Worm (Caenorhabditis elegans) whole organism, early embryonic: ENCODE results near the gene ZK1086.3.

Experiments
- B0310.2 ChIP-seq: sonication (generic microtip); optimal IDR thresholded peaks from 2 replicates; lab custom pipeline; 2016; ENCODE audit warnings: mild to moderate bottlenecking, missing genetic modification characterization, missing compliant biosample characterization
- F13C5.2 ChIP-seq: sonication (generic microtip); optimal IDR thresholded peaks from 2 replicates; lab custom pipeline; 2017; ENCODE audit warnings: mild to moderate bottlenecking, missing genetic modification characterization, inconsistent platforms, missing compliant biosample characterization
- aly-1 ChIP-seq: sonication (generic microtip); optimal IDR thresholded peaks from 2 replicates; lab custom pipeline; 2016; ENCODE audit warnings: missing genetic modification characterization, missing compliant biosample characterization
- ama-1 ChIP-seq: fragments of 150-350 bp; optimal IDR thresholded peaks from 2 replicates; lab custom pipeline; 2014
- ceh-13 ChIP-seq: fragments of 200-800 bp; sonication (Bioruptor generic); optimal IDR thresholded peaks from 2 replicates; lab custom pipeline; 2018; ENCODE audit warnings: mild to moderate bottlenecking, missing genetic modification characterization, missing compliant biosample characterization
- ceh-36 ChIP-seq: sonication (generic microtip); optimal IDR thresholded peaks from 2 replicates; lab custom pipeline; 2016; ENCODE audit warnings: missing genetic modification characterization, inconsistent platforms, missing compliant biosample characterization
- ets-7 ChIP-seq: sonication (generic microtip); optimal IDR thresholded peaks from 2 replicates; lab custom pipeline; 2016; ENCODE audit warnings: missing genotype, missing genetic modification characterization, missing compliant biosample characterization
- flt-1 ChIP-seq: fragments of 200-800 bp; sonication (Bioruptor generic); IDR thresholded peaks from 2 replicates; pipeline ENCODE4 v1.3.6; 2022; ENCODE audit warnings: missing genetic modification characterization, missing compliant biosample characterization
- hmbx-1 ChIP-seq: sonication (generic microtip); optimal IDR thresholded peaks from 2 replicates; lab custom pipeline; 2016; ENCODE audit warnings: mild to moderate bottlenecking, missing genetic modification characterization, missing compliant biosample characterization
- hmg-4 ChIP-seq: fragments of 200-800 bp; sonication (Bioruptor generic); optimal IDR thresholded peaks from 2 replicates; lab custom pipeline; 2018; ENCODE audit warnings: mild to moderate bottlenecking, missing genetic modification characterization, missing compliant biosample characterization
- hnd-1 ChIP-seq: sonication (generic microtip); optimal IDR thresholded peaks from 2 replicates; lab custom pipeline; 2016; ENCODE audit warnings: missing genetic modification characterization, missing compliant biosample characterization
- pes-1 ChIP-seq: fragments of 200-800 bp; sonication (Bioruptor generic); IDR thresholded peaks from 2 replicates; pipeline ENCODE4 v1.3.6; 2022; ENCODE audit warnings: missing genetic modification reagents, missing genetic modification characterization, missing compliant biosample characterization
- scrt-1 ChIP-seq: fragments of 200-800 bp; sonication (Bioruptor generic); IDR thresholded peaks from 2 replicates; pipeline ENCODE4 v1.3.6; 2022; ENCODE audit warnings: missing genetic modification characterization, missing compliant biosample characterization
- sea-1 ChIP-seq: fragments of 200-800 bp; sonication (Bioruptor generic); conservative IDR thresholded peaks from 2 replicates; pipeline ENCODE4 v1.3.6; 2022; ENCODE audit warnings: missing genetic modification characterization, missing compliant biosample characterization
- tbx-11 ChIP-seq: fragments of 200-800 bp; sonication (Bioruptor generic); IDR thresholded peaks from 2 replicates; pipeline ENCODE4 v1.3.6; 2022; ENCODE audit warnings: missing genetic modification characterization, missing compliant biosample characterization
- tbx-37 ChIP-seq: fragments of 200-800 bp; sonication (Bioruptor generic); conservative IDR thresholded peaks from 2 replicates; pipeline ENCODE4 v1.3.6; 2022; ENCODE audit warnings: missing genetic modification reagents, missing genetic modification characterization, missing compliant biosample characterization
- tra-4 ChIP-seq: sonication (generic microtip); optimal IDR thresholded peaks from 2 replicates; lab custom pipeline; 2017; ENCODE audit warnings: missing genetic modification characterization, missing compliant biosample characterization

The ZK1086.3 gene

DNA sequence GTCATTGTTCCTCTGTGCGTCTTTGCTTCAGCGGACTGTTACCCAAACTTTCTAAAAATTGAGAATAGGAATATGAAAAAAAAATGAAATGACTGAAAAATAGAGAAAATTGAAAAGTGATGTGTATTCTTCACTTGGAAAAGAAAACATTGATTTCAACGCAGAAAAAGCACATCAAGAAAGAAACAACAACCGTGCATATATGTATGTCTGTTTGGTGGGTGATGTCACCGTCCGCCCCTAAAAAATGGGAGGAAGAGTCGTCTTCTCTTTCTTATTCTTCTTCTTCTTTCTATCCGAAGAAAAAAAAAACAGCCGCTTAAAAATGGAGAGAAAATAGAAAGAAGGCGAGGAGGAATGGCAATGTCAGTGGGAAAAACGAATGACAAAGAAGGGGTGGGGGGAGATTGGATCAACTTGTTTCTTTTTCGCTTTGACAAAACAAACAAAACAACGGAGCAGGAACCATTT lies 20.1 kb upstream of the ZK1086.3 start, which contains the start of gene nkb-3:
TSS of gene nkb-3 (minus strand) at position 51 of the 471 bp plus-strand sequence.
- TF ChIP-seq tbx-37 (no peak), scrt-1 (GFP tag; lab: Robert Waterston, UW) (no peak), tra-4 (tag; lab: Kevin White, UChicago) (no peak), tbx-11 (GFP tag; lab: Robert Waterston, UW) (no peak), aly-1 (no peak), ceh-36 (tag; lab: Kevin White, UChicago) (no peak), F13C5.2 (tag; lab: Kevin White, UChicago) (no peak)

DNA sequence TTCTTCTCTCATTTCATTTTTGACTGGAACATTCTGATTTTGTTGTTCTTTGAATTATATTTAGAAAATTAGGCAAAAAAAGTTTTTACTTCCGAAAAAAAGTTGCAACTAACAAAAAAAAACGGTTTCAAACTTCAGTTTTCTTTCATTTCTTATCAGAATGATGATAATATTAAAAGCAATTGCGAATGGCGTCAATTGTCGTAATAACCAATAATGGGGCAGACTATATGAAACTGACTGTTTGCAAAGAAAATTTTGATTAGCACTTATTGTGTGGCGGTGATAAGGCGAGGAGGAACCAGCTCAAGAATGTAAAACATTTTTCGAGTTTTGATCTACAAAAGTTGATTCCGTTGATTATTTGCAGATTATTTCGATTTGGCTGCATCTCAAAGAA lies 17.9 kb upstream of the ZK1086.3 start:
- TF ChIP-seq ets-7 (no peak), hmg-4 (GFP tag; lab: Kevin White, UChicago) (no peak), ama-1 (lab: Kevin White, UChicago) (no peak), ceh-36 (tag; lab: Kevin White, UChicago) (no peak)

DNA sequence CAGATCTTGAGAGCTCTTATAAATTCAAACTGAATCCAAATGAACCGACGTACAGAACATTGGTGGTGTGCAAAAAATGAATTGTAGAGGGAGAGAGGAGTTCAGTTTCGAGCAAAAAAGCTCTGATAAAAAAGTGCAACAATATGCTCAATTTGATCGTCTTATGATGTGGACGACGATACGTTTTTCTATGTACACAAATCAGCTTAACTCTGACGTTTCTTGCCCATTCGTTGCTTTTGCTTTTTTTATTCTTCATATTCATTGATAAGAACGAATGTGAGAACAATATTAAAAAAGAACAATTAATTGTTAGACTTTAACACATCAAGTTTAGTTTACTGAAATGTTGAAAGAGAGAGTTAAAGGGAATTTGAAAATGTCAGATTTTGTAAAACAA lies 16.5 kb upstream of the ZK1086.3 start:
- no peak for TF ChIP-seq sea-1 (GFP tag; lab: Robert Waterston, UW)
- TF ChIP-seq tbx-11 (GFP tag; lab: Robert Waterston, UW): no peak
- no peak for TF ChIP-seq pes-1 (GFP tag; lab: Robert Waterston, UW)

DNA sequence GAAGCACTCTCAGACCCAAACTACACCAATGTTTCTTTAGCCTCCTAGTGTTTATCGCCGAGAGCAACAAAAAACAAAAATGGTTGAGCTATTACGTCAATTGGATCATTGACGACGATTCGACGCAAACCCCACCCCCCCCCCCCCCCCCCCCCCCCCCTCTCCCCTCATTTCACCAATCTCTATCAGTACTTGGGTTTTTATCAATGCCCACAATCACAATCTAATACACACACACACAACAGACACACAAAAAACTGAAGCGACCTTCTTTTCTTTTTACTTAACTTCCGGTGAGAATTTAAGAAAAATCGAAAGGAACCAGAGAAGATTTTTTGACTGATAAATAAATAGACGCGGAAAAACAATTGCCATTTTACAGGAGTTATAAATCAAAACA lies 15.1 kb upstream of the ZK1086.3 start:
- TF ChIP-seq B0310.2 (tag; lab: Kevin White, UChicago): no peak
- TF ChIP-seq hmbx-1 (tag; lab: Kevin White, UChicago): no peak
- no peak for TF ChIP-seq F13C5.2 (tag; lab: Kevin White, UChicago)
- TF ChIP-seq tbx-37: no peak
- TF ChIP-seq ceh-13 (GFP tag; lab: Kevin White, UChicago): no peak
- TF ChIP-seq scrt-1 (GFP tag; lab: Robert Waterston, UW): no peak
- no peak for TF ChIP-seq ama-1 (lab: Kevin White, UChicago)
- no peak for TF ChIP-seq sea-1 (GFP tag; lab: Robert Waterston, UW)
- TF ChIP-seq ceh-36 (tag; lab: Kevin White, UChicago): no peak
- TF ChIP-seq pes-1 (GFP tag; lab: Robert Waterston, UW): no peak
- no peak for TF ChIP-seq aly-1
- TF ChIP-seq tbx-11 (GFP tag; lab: Robert Waterston, UW): no peak
- no peak for TF ChIP-seq tra-4 (tag; lab: Kevin White, UChicago)
- no peak for TF ChIP-seq hnd-1 (tag; lab: Kevin White, UChicago)
- TF ChIP-seq ets-7: no peak
- TF ChIP-seq flt-1: no peak
- no peak for TF ChIP-seq hmg-4 (GFP tag; lab: Kevin White, UChicago)

DNA sequence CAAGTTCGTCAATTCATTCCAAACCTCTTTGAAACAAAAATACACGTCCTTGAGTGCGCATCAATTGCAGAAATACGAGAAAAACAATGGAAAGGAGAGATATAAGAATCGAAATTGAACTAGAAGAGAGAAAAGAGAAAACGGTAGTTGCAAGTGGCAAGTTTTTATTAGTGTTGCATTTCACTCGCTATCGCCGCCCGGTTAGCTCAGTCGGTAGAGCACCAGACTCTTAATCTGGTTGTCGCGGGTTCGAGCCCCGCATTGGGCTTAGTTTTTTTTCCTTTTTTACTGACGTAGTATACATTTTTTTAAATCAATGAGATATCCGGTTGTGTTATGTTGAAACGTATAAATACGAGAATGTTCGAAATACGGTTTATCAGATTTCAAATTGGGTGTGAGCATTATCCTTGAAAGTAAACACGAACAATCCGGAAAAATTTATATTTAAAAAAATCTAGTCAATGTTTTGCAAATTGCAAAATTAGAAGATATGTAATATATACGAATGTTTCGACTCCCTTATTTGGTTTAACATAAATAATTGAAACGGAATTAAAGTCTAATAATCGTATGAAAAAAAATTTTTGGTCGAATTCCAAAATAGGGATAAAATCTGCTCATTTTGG lies 9.1 kb upstream of the ZK1086.3 start:
- TF ChIP-seq ets-7 (no peak), hmbx-1 (tag; lab: Kevin White, UChicago) (no peak), aly-1 (no peak), tbx-11 (GFP tag; lab: Robert Waterston, UW) (peak; percentile 51; the same call in 1 of the 2 replicates), B0310.2 (tag; lab: Kevin White, UChicago) (no peak), scrt-1 (GFP tag; lab: Robert Waterston, UW) (0 out of 2 replicates have a peak, but pooled peaks have one; percentile 36), ceh-13 (GFP tag; lab: Kevin White, UChicago) (no peak), flt-1 (peak; percentile 42; the same call in 1 of the 2 replicates), F13C5.2 (tag; lab: Kevin White, UChicago) (peak; percentile 24), tbx-37 (0 out of 2 replicates have a peak, but pooled peaks have one; percentile 22), tra-4 (tag; lab: Kevin White, UChicago) (no peak), pes-1 (GFP tag; lab: Robert Waterston, UW) (no peak; the same call in 1 of the 2 replicates), sea-1 (GFP tag; lab: Robert Waterston, UW) (no peak), ceh-36 (tag; lab: Kevin White, UChicago) (no peak), hmg-4 (GFP tag; lab: Kevin White, UChicago) (no peak), ama-1 (lab: Kevin White, UChicago) (no peak), hnd-1 (tag; lab: Kevin White, UChicago) (peak; percentile 14)

DNA sequence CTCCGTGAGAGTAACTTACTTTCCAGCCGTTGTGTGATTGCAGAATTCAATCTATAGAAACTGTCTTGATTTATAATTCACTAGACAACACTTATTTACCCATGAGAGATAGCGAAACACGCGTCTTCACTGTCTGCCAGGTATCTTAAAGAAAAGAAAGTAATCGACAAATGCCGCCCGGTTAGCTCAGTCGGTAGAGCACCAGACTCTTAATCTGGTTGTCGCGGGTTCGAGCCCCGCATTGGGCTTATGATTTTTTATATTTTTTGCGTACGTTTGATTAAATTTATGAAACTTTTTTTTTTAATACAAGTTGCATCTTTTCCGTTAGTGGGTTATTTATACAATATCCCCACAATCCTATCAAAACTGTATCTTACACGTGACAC lies 8.6 kb upstream of the ZK1086.3 start:
- TF ChIP-seq ama-1 (lab: Kevin White, UChicago) (no peak), ceh-36 (tag; lab: Kevin White, UChicago) (no peak), ets-7 (no peak), B0310.2 (tag; lab: Kevin White, UChicago) (no peak)

DNA sequence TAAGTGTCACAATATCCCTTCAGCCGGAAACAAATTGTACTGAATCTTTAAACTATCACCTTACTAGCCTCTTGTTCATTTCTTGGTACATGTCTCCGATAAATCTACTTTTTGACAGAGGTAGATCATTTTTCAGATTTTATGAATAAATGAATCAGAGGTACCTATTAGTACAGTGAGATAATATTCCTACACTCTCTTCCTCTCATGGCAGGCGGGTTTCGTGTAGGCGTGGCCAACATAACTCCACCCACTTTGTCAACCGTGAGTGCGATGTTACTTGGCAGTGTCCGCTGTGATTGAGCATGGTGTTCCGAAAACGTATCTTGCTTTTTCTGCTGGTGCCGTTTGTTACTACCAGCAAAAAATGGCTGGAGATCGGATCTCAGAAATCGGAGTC lies 5.4 kb upstream of the ZK1086.3 start, which contains the start of gene F55F3.4:
TSS of gene F55F3.4 (plus strand) at position 301 of the 400 bp plus-strand sequence.
- TF ChIP-seq hnd-1 (tag; lab: Kevin White, UChicago) (no peak), tbx-11 (GFP tag; lab: Robert Waterston, UW) (no peak), flt-1 (no peak), tbx-37 (no peak), ets-7 (no peak), sea-1 (GFP tag; lab: Robert Waterston, UW) (no peak), pes-1 (GFP tag; lab: Robert Waterston, UW) (no peak), B0310.2 (tag; lab: Kevin White, UChicago) (no peak), tra-4 (tag; lab: Kevin White, UChicago) (no peak)

DNA sequence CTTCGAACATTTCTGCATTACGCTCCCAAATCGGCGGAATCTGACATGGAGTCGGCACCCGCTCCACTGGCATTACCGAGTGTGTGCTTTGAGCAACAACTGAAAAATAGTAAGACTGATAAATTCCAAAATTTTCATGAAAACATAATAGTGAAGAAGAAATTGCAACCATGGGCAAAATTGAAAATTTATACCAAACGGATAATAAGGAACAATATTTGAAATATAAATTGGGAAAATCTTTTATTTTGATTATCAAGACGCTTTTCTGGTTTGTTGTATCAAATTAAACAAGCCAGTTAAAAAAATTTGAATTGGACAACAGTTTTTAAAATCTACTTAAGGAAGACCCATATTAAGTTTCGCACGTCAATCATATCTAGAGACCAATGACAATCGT lies 2.9 kb downstream of the ZK1086.3 start, which contains the start of gene ZK1086.2:
TSS of gene ZK1086.2 (minus strand) at position 101 of the 400 bp plus-strand sequence.
- TF ChIP-seq sea-1 (GFP tag; lab: Robert Waterston, UW): no peak
- no peak for TF ChIP-seq flt-1
- no peak for TF ChIP-seq ceh-36 (tag; lab: Kevin White, UChicago)
- TF ChIP-seq ets-7: no peak
- no peak for TF ChIP-seq tra-4 (tag; lab: Kevin White, UChicago)
- no peak for TF ChIP-seq aly-1
- no peak for TF ChIP-seq pes-1 (GFP tag; lab: Robert Waterston, UW)
- TF ChIP-seq tbx-37: no peak
- TF ChIP-seq B0310.2 (tag; lab: Kevin White, UChicago): no peak
- no peak for TF ChIP-seq hmbx-1 (tag; lab: Kevin White, UChicago)
